Worm (Caenorhabditis elegans): ENCODE data around the gene F27D9.2.

Gene F27D9.2

ce11 chrX:7689119-7689518 lies 16.3 kb downstream of the F27D9.2 start, which contains the start of gene clik-2:
Gene clik-2 (minus strand): TSS chrX:7689219.
- TF ChIP-seq dve-1 (tag; optimal IDR thresholded peaks at IDR 0.05) = no peak
- no peak for TF ChIP-seq fkh-6 (tag; optimal IDR thresholded peaks at IDR 0.05)
- TF ChIP-seq madf-2 (tag; optimal IDR thresholded peaks at IDR 0.05) = no peak
- no peak for TF ChIP-seq npax-4 (tag; optimal IDR thresholded peaks at IDR 0.05)
- no peak for TF ChIP-seq ceh-9 (tag; optimal IDR thresholded peaks at IDR 0.05)
- no peak for TF ChIP-seq F13H6.1 (tag; optimal IDR thresholded peaks at IDR 0.05)
- no peak for TF ChIP-seq pax-1 (tag; optimal IDR thresholded peaks at IDR 0.05)
- no peak for TF ChIP-seq zip-5 (tag; optimal IDR thresholded peaks at IDR 0.05)
- no peak for TF ChIP-seq unc-55 (GFP tag; optimal IDR thresholded peaks at IDR 0.05)
- no peak for TF ChIP-seq ceh-24 (tag; optimal IDR thresholded peaks at IDR 0.05)
- TF ChIP-seq ztf-16 (tag; optimal IDR thresholded peaks at IDR 0.05) = no peak

ce11 chrX:7689570-7689969 lies 16.8 kb downstream of the F27D9.2 start:
- TF ChIP-seq zip-5 (tag; optimal IDR thresholded peaks at IDR 0.05) (no peak), ama-1 (optimal IDR thresholded peaks at IDR 0.05) (no peak), ets-4 (tag; optimal IDR thresholded peaks at IDR 0.05) (no peak), dve-1 (tag; optimal IDR thresholded peaks at IDR 0.05) (no peak), elt-4 (tag; optimal IDR thresholded peaks at IDR 0.05) (no peak), ceh-19 (GFP tag; optimal IDR thresholded peaks at IDR 0.05) (no peak), eyg-1 (tag; optimal IDR thresholded peaks at IDR 0.05) (no peak), elt-2 (tag; optimal IDR thresholded peaks at IDR 0.05) (no peak)

- TF ChIP-seq fkh-6 (tag; optimal IDR thresholded peaks at IDR 0.05) (no peak), ref-2 (tag; optimal IDR thresholded peaks at IDR 0.05) (no peak), sdc-2 (tag; optimal IDR thresholded peaks at IDR 0.05) (no peak), sox-4 (tag; optimal IDR thresholded peaks at IDR 0.05) (no peak), eyg-1 (tag; optimal IDR thresholded peaks at IDR 0.05) (no peak), elt-4 (tag; optimal IDR thresholded peaks at IDR 0.05) (no peak), F13H6.1 (tag; optimal IDR thresholded peaks at IDR 0.05) (no peak), fkh-10 (GFP tag; optimal IDR thresholded peaks at IDR 0.05) (no peak), ceh-24 (tag; optimal IDR thresholded peaks at IDR 0.05) (no peak), K09A11.1 (tag; optimal IDR thresholded peaks at IDR 0.05; ENCODE audit: insufficient read depth) (no peak), T23F11.4 (GFP tag; optimal IDR thresholded peaks at IDR 0.05) (no peak), ceh-48 (tag; optimal IDR thresholded peaks at IDR 0.05) (no peak), rnt-1 (tag; optimal IDR thresholded peaks at IDR 0.05) (no peak), pag-3 (tag; optimal IDR thresholded peaks at IDR 0.05; ENCODE audit: borderline replicate concordance) (no peak), ztf-16 (tag; optimal IDR thresholded peaks at IDR 0.05) (no peak)
Observed at ce11 chrX:7703863-7704262, 31.1 kb downstream of the F27D9.2 start.

ce11 chrX:7707031-7707430 lies 34.2 kb downstream of the F27D9.2 start, which contains the start of gene kvs-1:
Gene kvs-1 (minus strand): TSS chrX:7707131.
- no peak for TF ChIP-seq hlh-15 (tag; optimal IDR thresholded peaks at IDR 0.05)
- TF ChIP-seq syd-9 (tag; optimal IDR thresholded peaks at IDR 0.05) = no peak
- no peak for TF ChIP-seq fkh-10 (GFP tag; optimal IDR thresholded peaks at IDR 0.05)
- no peak for TF ChIP-seq K09A11.1 (tag; optimal IDR thresholded peaks at IDR 0.05; ENCODE audit: insufficient read depth)

- TF ChIP-seq ceh-45 (GFP tag; IDR thresholded peaks at IDR 0.05) (no peak), ceh-19 (GFP tag; optimal IDR thresholded peaks at IDR 0.05) (peak; percentile 75), sox-2 (GFP tag; IDR thresholded peaks at IDR 0.05) (0 out of 2 replicates have a peak, but pooled peaks have one; percentile 6)
Observed at ce11 chrX:7710187-7710586, 37.4 kb downstream of the F27D9.2 start.

ce11 chrX:7710643-7711042 lies 37.9 kb downstream of the F27D9.2 start, which contains the start of gene K09F5.4:
Gene K09F5.4 (minus strand): TSS chrX:7710743.
- TF ChIP-seq C38D4.7 (GFP tag; optimal IDR thresholded peaks at IDR 0.05) = no peak
- TF ChIP-seq lin-11 (tag; optimal IDR thresholded peaks at IDR 0.05) = no peak
- TF ChIP-seq gmeb-2 (tag; optimal IDR thresholded peaks at IDR 0.05) = no peak
- TF ChIP-seq odd-2 (tag; optimal IDR thresholded peaks at IDR 0.05) = no peak
- TF ChIP-seq rnt-1 (tag; optimal IDR thresholded peaks at IDR 0.05) = no peak
- no peak for TF ChIP-seq sox-4 (tag; optimal IDR thresholded peaks at IDR 0.05)
- no peak for TF ChIP-seq ceh-24 (tag; optimal IDR thresholded peaks at IDR 0.05)
- TF ChIP-seq nfya-1 (tag; optimal IDR thresholded peaks at IDR 0.05) = no peak
- TF ChIP-seq syd-9 (tag; optimal IDR thresholded peaks at IDR 0.05) = no peak
- TF ChIP-seq K09A11.1 (tag; optimal IDR thresholded peaks at IDR 0.05; ENCODE audit: insufficient read depth) = no peak
- TF ChIP-seq sdc-2 (tag; optimal IDR thresholded peaks at IDR 0.05) = no peak
- TF ChIP-seq fkh-10 (GFP tag; optimal IDR thresholded peaks at IDR 0.05) = no peak
- no peak for TF ChIP-seq dmd-4 (tag; optimal IDR thresholded peaks at IDR 0.05; ENCODE audit: borderline replicate concordance)
- TF ChIP-seq ceh-34 (tag; optimal IDR thresholded peaks at IDR 0.05) = no peak
- no peak for TF ChIP-seq ceh-22 (tag; optimal IDR thresholded peaks at IDR 0.05)
- TF ChIP-seq ztf-16 (tag; optimal IDR thresholded peaks at IDR 0.05) = no peak
- TF ChIP-seq pax-1 (tag; optimal IDR thresholded peaks at IDR 0.05) = no peak
- no peak for TF ChIP-seq madf-2 (tag; optimal IDR thresholded peaks at IDR 0.05)
